Fruit fly (Drosophila melanogaster) whole organism, embryonic: ENCODE measurements around the gene CG3632.

Experiments used
- Blimp-1 ChIP-seq: fragments of 200-800 bp; sonication (Bioruptor generic); optimal IDR thresholded peaks from 3 replicates; lab custom pipeline; 2018; ENCODE audit warnings: missing biosample characterization, missing genetic modification characterization, mild to moderate bottlenecking, moderate library complexity, missing genetic modification reagents
- CG10543 ChIP-seq: fragments of 200-800 bp; sonication (Bioruptor generic); optimal IDR thresholded peaks from 3 replicates; lab custom pipeline; 2017; ENCODE audit warnings: missing biosample characterization, mild to moderate bottlenecking, missing genetic modification characterization, moderate library complexity
- CG11093 ChIP-seq: fragments of 200-800 bp; sonication (Bioruptor generic); IDR thresholded peaks from 3 replicates; pipeline ENCODE4 v1.3.6; 2022; ENCODE audit warnings: missing biosample characterization, missing genetic modification characterization
- CG11398 ChIP-seq: fragments of 200-800 bp; sonication (Bioruptor generic); optimal IDR thresholded peaks from 2 replicates; lab custom pipeline; 2016; ENCODE audit warnings: missing biosample characterization, missing genetic modification characterization
- CG14441 ChIP-seq: fragments of 200-800 bp; sonication (Bioruptor generic); IDR thresholded peaks from 2 replicates; pipeline ENCODE4 v1.3.6; 2022; ENCODE audit warnings: missing biosample characterization, missing genetic modification characterization
- CG16863 ChIP-seq: fragments of 200-800 bp; sonication (Bioruptor generic); optimal IDR thresholded peaks from 3 replicates; lab custom pipeline; 2016; ENCODE audit warnings: missing biosample characterization, missing genetic modification characterization
- CG17361 ChIP-seq: fragments of 200-800 bp; sonication (Bioruptor generic); IDR thresholded peaks from 3 replicates; pipeline ENCODE4 v1.3.6; 2022; ENCODE audit warnings: missing biosample characterization, missing genetic modification characterization
- CG18262 ChIP-seq: fragments of 200-800 bp; optimal IDR thresholded peaks from 3 replicates; lab custom pipeline; 2019; ENCODE audit warnings: missing biosample characterization, mild to moderate bottlenecking, missing genetic modification characterization, moderate library complexity
- CG18619 ChIP-seq: fragments of 200-800 bp; sonication (Bioruptor generic); optimal IDR thresholded peaks from 3 replicates; lab custom pipeline; 2017; ENCODE audit warnings: missing biosample characterization, mild to moderate bottlenecking, missing genetic modification characterization
- CG3407 ChIP-seq: fragments of 200-800 bp; sonication (Bioruptor generic); optimal IDR thresholded peaks from 2 replicates; lab custom pipeline; 2018; ENCODE audit warnings: missing biosample characterization, mild to moderate bottlenecking, missing genetic modification characterization
- CG4328 ChIP-seq: fragments of 200-800 bp; sonication (Bioruptor generic); optimal IDR thresholded peaks from 3 replicates; lab custom pipeline; 2017; ENCODE audit warnings: missing biosample characterization, missing genetic modification reagents, missing genetic modification characterization
- CG4617 ChIP-seq: fragments of 200-800 bp; sonication (Bioruptor generic); optimal IDR thresholded peaks from 3 replicates; lab custom pipeline; 2016; ENCODE audit warnings: missing biosample characterization, missing genetic modification characterization, borderline replicate concordance
- CG4854 ChIP-seq: fragments of 200-800 bp; sonication (Bioruptor generic); optimal IDR thresholded peaks from 2 replicates; lab custom pipeline; 2016; ENCODE audit warnings: missing biosample characterization, missing genetic modification characterization, inconsistent platforms
- CG7372 ChIP-seq: fragments of 200-800 bp; sonication (Bioruptor generic); IDR thresholded peaks from 2 replicates; pipeline ENCODE4 v1.3.6; 2022; ENCODE audit warnings: missing biosample characterization, missing genetic modification characterization
- CG7745 ChIP-seq: fragments of 200-800 bp; sonication (Bioruptor generic); optimal IDR thresholded peaks from 2 replicates; lab custom pipeline; 2018; ENCODE audit warnings: missing biosample characterization, mild to moderate bottlenecking, missing genetic modification characterization, moderate library complexity
- CG7786 ChIP-seq: fragments of 200-800 bp; sonication (Bioruptor generic); optimal IDR thresholded peaks from 2 replicates; lab custom pipeline; 2016; ENCODE audit warnings: missing biosample characterization, missing genetic modification characterization
- CG7928 ChIP-seq: fragments of 200-800 bp; sonication (Bioruptor generic); optimal IDR thresholded peaks from 2 replicates; lab custom pipeline; 2017; ENCODE audit warnings: missing biosample characterization, mild to moderate bottlenecking, missing genetic modification characterization
- CG8290 ChIP-seq, 3 experiments: fragments of 200-800 bp; sonication (Bioruptor generic); optimal IDR thresholded peaks; 2 replicates each; lab custom pipeline; 2016 to 2019; ENCODE audit warnings: missing biosample characterization in 3 of 3, missing genetic modification characterization in 3 of 3, mild to moderate bottlenecking in 2 of 3, moderate library complexity in 1 of 3
- CG8478 ChIP-seq: fragments of >200 bp; optimal IDR thresholded peaks from 2 replicates; lab custom pipeline; 2018
- CG9876 ChIP-seq: fragments of 200-800 bp; sonication (Bioruptor generic); optimal IDR thresholded peaks from 2 replicates; lab custom pipeline; 2016; ENCODE audit warnings: missing biosample characterization, missing genetic modification characterization
- CTCF ChIP-seq: fragments of 200-800 bp; sonication (Bioruptor generic); optimal IDR thresholded peaks from 2 replicates; lab custom pipeline; 2017; ENCODE audit warnings: missing biosample characterization, mild to moderate bottlenecking, missing genetic modification characterization, moderate library complexity
- Dbx ChIP-seq: fragments of 200-800 bp; sonication (Bioruptor generic); IDR thresholded peaks from 3 replicates; pipeline ENCODE4 v1.3.6; 2022; ENCODE audit warnings: missing biosample characterization, missing genetic modification characterization
- Dek ChIP-seq: fragments of 200-800 bp; sonication (Bioruptor generic); optimal IDR thresholded peaks from 3 replicates; lab custom pipeline; 2019; ENCODE audit warnings: missing biosample characterization, mild to moderate bottlenecking, missing genetic modification characterization, moderate library complexity
- Dfd ChIP-seq, 2 experiments: fragments of >200 bp; optimal IDR thresholded peaks; 2 replicates each; lab custom pipeline; 2017; ENCODE audit warnings: missing biosample characterization in 2 of 2, missing genetic modification characterization in 2 of 2
- Dll ChIP-seq: fragments of 200-800 bp; sonication (Bioruptor generic); IDR thresholded peaks from 4 replicates; pipeline ENCODE4 v1.3.6; 2022; ENCODE audit warnings: missing biosample characterization, missing genetic modification characterization; ENCODE audit not compliant: partially characterized antibody
- Drgx ChIP-seq: fragments of 200-800 bp; sonication (Bioruptor generic); IDR thresholded peaks from 2 replicates; pipeline ENCODE4 v1.3.6; 2022; ENCODE audit warnings: missing biosample characterization, missing genetic modification characterization
- Ets65A ChIP-seq: fragments of 200-800 bp; sonication (Bioruptor generic); peaks from one replicate; lab custom pipeline; 2016; ENCODE audit warnings: missing biosample characterization, missing genetic modification characterization
- Hr39 ChIP-seq: fragments of >200 bp; optimal IDR thresholded peaks from 2 replicates; lab custom pipeline; 2017
- Lhr ChIP-seq: fragments of 200-800 bp; sonication (Bioruptor generic); optimal IDR thresholded peaks from 3 replicates; lab custom pipeline; 2017; ENCODE audit warnings: mild to moderate bottlenecking, missing biosample characterization, missing genetic modification reagents, missing genetic modification characterization
- NC2α ChIP-seq: fragments of 200-800 bp; sonication (Bioruptor generic); optimal IDR thresholded peaks from 2 replicates; lab custom pipeline; 2016; ENCODE audit warnings: missing biosample characterization, missing genetic modification characterization
- Taf1 ChIP-seq: fragments of 200-800 bp; sonication (Bioruptor generic); IDR thresholded peaks from 2 replicates; pipeline ENCODE4 v1.3.6; 2022; ENCODE audit warnings: missing biosample characterization, missing genetic modification characterization
- aop ChIP-seq: fragments of 200-800 bp; sonication (Bioruptor generic); IDR thresholded peaks from 2 replicates; pipeline ENCODE4 v1.3.6; 2022; ENCODE audit warnings: missing biosample characterization, missing genetic modification characterization
- ci ChIP-seq: fragments of 200-800 bp; sonication (Bioruptor generic); IDR thresholded peaks from 3 replicates; pipeline ENCODE4 v1.3.6; 2022; ENCODE audit warnings: missing biosample characterization, missing genetic modification characterization
- corto ChIP-seq: fragments of 200-800 bp; sonication (Bioruptor generic); optimal IDR thresholded peaks from 2 replicates; lab custom pipeline; 2016; ENCODE audit warnings: missing biosample characterization, mild to moderate bottlenecking, missing genetic modification characterization, moderate library complexity
- cwo ChIP-seq: fragments of 200-800 bp; sonication (Bioruptor generic); optimal IDR thresholded peaks from 3 replicates; lab custom pipeline; 2017; ENCODE audit warnings: missing biosample characterization, missing genetic modification characterization, mild to moderate bottlenecking, moderate library complexity, missing genetic modification reagents
- disco-r ChIP-seq: fragments of 200-800 bp; sonication (Bioruptor generic); optimal IDR thresholded peaks from 2 replicates; lab custom pipeline; 2016; ENCODE audit warnings: missing biosample characterization, missing genetic modification characterization
- en ChIP-seq: fragments of 200-800 bp; sonication (Bioruptor generic); optimal IDR thresholded peaks from 2 replicates; lab custom pipeline; 2016; ENCODE audit warnings: missing biosample characterization, missing genetic modification characterization
- exex ChIP-seq: fragments of 200-800 bp; sonication (Bioruptor generic); optimal IDR thresholded peaks from 4 replicates; lab custom pipeline; 2018; ENCODE audit warnings: missing biosample characterization, mild to moderate bottlenecking, missing genetic modification characterization, moderate library complexity
- fd96Cb ChIP-seq: fragments of 200-800 bp; sonication (Bioruptor generic); optimal IDR thresholded peaks from 2 replicates; lab custom pipeline; 2018; ENCODE audit warnings: missing biosample characterization, mild to moderate bottlenecking, missing genetic modification characterization, moderate library complexity
- ham ChIP-seq: fragments of 200-800 bp; sonication (Bioruptor generic); IDR thresholded peaks from 2 replicates; pipeline ENCODE4 v1.3.6; 2022; ENCODE audit warnings: missing biosample characterization, missing genetic modification characterization
- hkb ChIP-seq, 2 experiments: fragments of 200-800 bp in 1 of 2; fragments of >200 bp in 1 of 2; sonication (Bioruptor generic) in 1 of 2; IDR thresholded peaks in 1 of 2; optimal IDR thresholded peaks in 1 of 2; 2 replicates each; pipeline versions ENCODE4 v1.3.6 to Lab custom; 2017 to 2022; ENCODE audit warnings: missing biosample characterization in 1 of 2, missing genetic modification characterization in 1 of 2
- jing ChIP-seq: fragments of 200-800 bp; sonication (Bioruptor generic); optimal IDR thresholded peaks from 2 replicates; lab custom pipeline; 2018; ENCODE audit warnings: missing biosample characterization, mild to moderate bottlenecking, missing genetic modification characterization
- ken ChIP-seq: fragments of 200-800 bp; sonication (Bioruptor generic); IDR thresholded peaks from 3 replicates; pipeline ENCODE4 v1.3.6; 2022; ENCODE audit warnings: missing biosample characterization, missing genetic modification characterization
- mam ChIP-seq: fragments of 200-800 bp; sonication (Bioruptor generic); optimal IDR thresholded peaks from 3 replicates; lab custom pipeline; 2016; ENCODE audit warnings: missing biosample characterization, missing genetic modification characterization
- odd ChIP-seq: fragments of 200-800 bp; sonication (Bioruptor generic); optimal IDR thresholded peaks from 2 replicates; lab custom pipeline; 2017; ENCODE audit warnings: missing biosample characterization, mild to moderate bottlenecking, missing genetic modification characterization
- otp ChIP-seq: fragments of 200-800 bp; sonication (Bioruptor generic); IDR thresholded peaks from 3 replicates; pipeline ENCODE4, ENCODE4 v1.3.6; 2022; ENCODE audit warnings: missing biosample characterization, missing genetic modification characterization
- sens ChIP-seq: fragments of 200-800 bp; sonication (Bioruptor generic); peaks from one replicate; lab custom pipeline; 2016; ENCODE audit warnings: missing biosample characterization, missing genetic modification characterization
- sens-2 ChIP-seq: fragments of 200-800 bp; sonication (Bioruptor generic); IDR thresholded peaks from 2 replicates; pipeline ENCODE4 v1.3.6; 2022; ENCODE audit warnings: missing biosample characterization, missing genetic modification characterization
- sima ChIP-seq: fragments of 200-800 bp; sonication (Bioruptor generic); optimal IDR thresholded peaks from 2 replicates; lab custom pipeline; 2016; ENCODE audit warnings: missing biosample characterization, missing genetic modification characterization
- sob ChIP-seq: fragments of 200-800 bp; sonication (Bioruptor generic); IDR thresholded peaks from 2 replicates; pipeline ENCODE4 v1.3.6; 2022; ENCODE audit warnings: missing biosample characterization, missing genetic modification characterization
- twi ChIP-seq: fragments of 200-800 bp; optimal IDR thresholded peaks from 2 replicates; lab custom pipeline; 2019; ENCODE audit warnings: missing biosample characterization, mild to moderate bottlenecking, missing genetic modification characterization, moderate library complexity

The CG3632 gene

DNA sequence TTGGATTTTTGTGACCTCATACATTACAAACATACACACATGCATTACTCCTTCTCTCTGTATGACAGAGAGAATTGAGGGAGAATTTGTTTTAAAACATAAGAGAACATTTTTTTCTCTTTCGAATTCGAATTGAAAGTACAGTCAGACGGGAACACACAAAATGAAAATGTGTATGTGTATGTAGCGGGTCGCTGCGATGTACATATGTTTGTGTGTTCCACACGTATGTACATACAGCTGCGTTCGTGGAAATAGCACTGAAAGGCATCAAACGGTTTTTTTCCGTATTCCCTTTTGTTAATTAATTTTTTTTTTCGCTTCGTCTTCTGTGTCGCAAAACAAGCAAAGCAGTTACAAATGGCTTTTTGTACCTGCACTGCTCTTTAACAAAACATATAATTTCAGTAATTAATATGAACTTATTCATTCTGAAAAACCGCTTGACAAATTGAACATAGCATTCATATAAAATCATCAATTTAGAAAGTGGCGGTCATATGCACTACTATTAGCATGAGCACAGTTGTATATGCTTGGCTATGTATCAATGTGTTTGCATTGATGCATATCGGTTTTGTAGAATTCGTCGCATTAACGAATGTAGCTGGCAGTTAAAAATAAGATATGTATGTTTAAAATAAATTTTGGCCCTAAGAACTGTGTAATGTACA lies 36.3 kb downstream of the CG3632 start (continued):
- TF ChIP-seq Drgx (GFP tag; lab: Robert Waterston, UW) (peak; percentile 95), ham (peak; percentile 75), sob (GFP tag; lab: Robert Waterston, UW) (peak; percentile 89), odd (peak; percentile 97), mam (peak; percentile 95), NC2α (peak; percentile 92), Lhr (GFP tag; lab: Kevin White, UChicago) (peak; percentile 86), Dfd (GFP tag; optimal IDR thresholded peaks at IDR 0.05; lab: Kevin White, UChicago) (no peak), disco-r (peak; percentile 93), Dll (GFP tag; lab: Robert Waterston, UW) (no peak), corto (GFP tag; lab: Kevin White, UChicago) (peak; percentile 53), CG7786 (GFP tag; lab: Kevin White, UChicago) (peak; percentile 96), CG8478 (lab: Kevin White, UChicago) (no peak), Ets65A (GFP tag; lab: Kevin White, UChicago) (peak; percentile 99), otp (GFP tag; lab: Robert Waterston, UW) (peak; percentile 89; the same call in 2 of the 3 replicates), CG7372 (GFP tag; lab: Robert Waterston, UW) (peak; percentile 93), CG7745 (tag; lab: Kevin White, UChicago) (peak; percentile 27), en (GFP tag; lab: Kevin White, UChicago) (peak; percentile 91), aop (GFP tag; lab: Robert Waterston, UW) (peak; percentile 43; the same call in 1 of the 2 replicates), CG11093 (peak; percentile 93), CG18619 (GFP tag; lab: Kevin White, UChicago) (peak; percentile 97), CG16863 (GFP tag; lab: Kevin White, UChicago) (peak; percentile 96), Dbx (peak; percentile 90; the same call in 2 of the 3 replicates), CTCF (peak; percentile 67), sens-2 (GFP tag; lab: Robert Waterston, UW) (peak; percentile 82), fd96Cb (tag; lab: Kevin White, UChicago) (peak; percentile 96), CG4328 (GFP tag; lab: Kevin White, UChicago) (peak; percentile 96), CG9876 (GFP tag; lab: Kevin White, UChicago) (peak; percentile 91), CG14441 (GFP tag; lab: Robert Waterston, UW) (peak; percentile 92), ci (peak; percentile 88), Blimp-1 (GFP tag; lab: Kevin White, UChicago) (peak; percentile 93), CG7928 (GFP tag; lab: Kevin White, UChicago) (peak; percentile 74), Dek (peak; percentile 96), CG3407 (GFP tag; lab: Kevin White, UChicago) (peak; percentile 93), sens (GFP tag; lab: Kevin White, UChicago) (peak; percentile 99), CG4854 (GFP tag; lab: Kevin White, UChicago) (peak; percentile 93), sima (GFP tag; lab: Kevin White, UChicago) (peak; percentile 93), Hr39 (lab: Kevin White, UChicago) (no peak), CG4617 (peak; percentile 54), CG11398 (GFP tag; lab: Kevin White, UChicago) (peak; percentile 94), hkb (optimal IDR thresholded peaks at IDR 0.05; lab: Kevin White, UChicago) (no peak), hkb (GFP tag; IDR thresholded peaks at IDR 0.05; lab: Robert Waterston, UW) (peak; percentile 94), Taf1 (GFP tag; lab: Robert Waterston, UW) (peak; percentile 81), ken (GFP tag; lab: Robert Waterston, UW) (peak; percentile 89), exex (peak; percentile 89), CG17361 (GFP tag; lab: Robert Waterston, UW) (peak; percentile 98), jing (GFP tag; lab: Kevin White, UChicago) (peak; percentile 91), CG18262 (tag; lab: Kevin White, UChicago) (peak; percentile 98), CG10543 (GFP tag; lab: Kevin White, UChicago) (peak; percentile 98), cwo (GFP tag; lab: Kevin White, UChicago) (peak; percentile 94), twi (tag; lab: Kevin White, UChicago) (peak; percentile 94), CG8290 (GFP tag; optimal IDR thresholded peaks at IDR 0.05; lab: Kevin White, UChicago) (peak; percentile 79), CG8290 (tag; optimal IDR thresholded peaks at IDR 0.05; lab: Kevin White, UChicago) (peak; percentile 88 to 89)
